Worm (Caenorhabditis elegans) whole organism, young adult: ENCODE measurements around the gene math-22.
"Not testable (repeated sequence)": the region's sequence is repeated elsewhere in the genome, so short reads cannot be mapped to it uniquely, and the experiment has no call there.

Source experiments
- C17E4.6 ChIP-seq: fragments of 200-800 bp; sonication (Bioruptor generic); IDR thresholded peaks from 2 replicates; pipeline ENCODE4 v1.3.6; 2022; ENCODE audit warnings: missing genetic modification reagents, missing genetic modification characterization, missing compliant biosample characterization
- F10E7.11 ChIP-seq: sonication (generic microtip); optimal IDR thresholded peaks from 2 replicates; lab custom pipeline; 2017; ENCODE audit warnings: mild to moderate bottlenecking, missing genetic modification characterization, moderate library complexity, missing compliant biosample characterization
- F33H1.4 ChIP-seq: fragments of 200-800 bp; sonication (Bioruptor generic); IDR thresholded peaks from 2 replicates; pipeline ENCODE4 v1.3.6; 2022; ENCODE audit warnings: missing genetic modification reagents, missing genetic modification characterization, missing compliant biosample characterization
- F39B2.1 ChIP-seq: fragments of 200-800 bp; sonication (Bioruptor generic); IDR thresholded peaks from 2 replicates; pipeline ENCODE4 v1.3.6; 2022; ENCODE audit warnings: missing genetic modification reagents, missing genetic modification characterization, missing compliant biosample characterization
- T07F8.4 ChIP-seq: sonication (generic microtip); optimal IDR thresholded peaks from 2 replicates; lab custom pipeline; 2016; ENCODE audit warnings: mild to moderate bottlenecking, missing genetic modification characterization, moderate library complexity, missing compliant biosample characterization
- Y53G8AR.9 ChIP-seq: fragments of 200-800 bp; sonication (Bioruptor generic); conservative IDR thresholded peaks from 2 replicates; pipeline ENCODE4 v1.3.6; 2022; ENCODE audit warnings: missing genetic modification reagents, missing genetic modification characterization, missing compliant biosample characterization
- atf-7 ChIP-seq: sonication (generic microtip); optimal IDR thresholded peaks from 2 replicates; lab custom pipeline; 2017; ENCODE audit warnings: mild to moderate bottlenecking, missing genetic modification characterization, missing compliant biosample characterization
- athp-1 ChIP-seq: sonication (generic microtip); optimal IDR thresholded peaks from 2 replicates; lab custom pipeline; 2017; ENCODE audit warnings: mild to moderate bottlenecking, missing genetic modification characterization, missing compliant biosample characterization
- attf-3 ChIP-seq: fragments of 200-800 bp; sonication (Bioruptor generic); conservative IDR thresholded peaks from 2 replicates; pipeline ENCODE4 v1.3.6; 2022; ENCODE audit warnings: missing genetic modification reagents, missing genetic modification characterization, missing compliant biosample characterization
- ccch-3 ChIP-seq: fragments of 200-800 bp; sonication (Bioruptor generic); optimal IDR thresholded peaks from 2 replicates; lab custom pipeline; 2018; ENCODE audit warnings: mild to moderate bottlenecking, missing genetic modification characterization, missing compliant biosample characterization
- cebp-2 ChIP-seq: fragments of 200-800 bp; sonication (Bioruptor generic); IDR thresholded peaks from 2 replicates; pipeline ENCODE4 v1.3.6; 2022; ENCODE audit warnings: missing genetic modification characterization, missing compliant biosample characterization
- ceh-58 ChIP-seq: fragments of 200-800 bp; sonication (Bioruptor generic); IDR thresholded peaks from 2 replicates; pipeline ENCODE4 v1.3.6; 2022; ENCODE audit warnings: missing genetic modification characterization, missing compliant biosample characterization
- ceh-79 ChIP-seq: sonication (generic microtip); optimal IDR thresholded peaks from 2 replicates; lab custom pipeline; 2017; ENCODE audit warnings: mild to moderate bottlenecking, missing genetic modification characterization, missing compliant biosample characterization
- die-1 ChIP-seq: sonication (generic microtip); optimal IDR thresholded peaks from 2 replicates; lab custom pipeline; 2016; ENCODE audit warnings: missing genotype, mild to moderate bottlenecking, missing genetic modification characterization, missing compliant biosample characterization
- dox-1 ChIP-seq: fragments of 200-800 bp; sonication (Bioruptor generic); IDR thresholded peaks from 2 replicates; pipeline ENCODE4 v1.3.6; 2022; ENCODE audit warnings: missing genetic modification reagents, missing genetic modification characterization, missing compliant biosample characterization
- hrde-1 ChIP-seq: sonication (generic microtip); optimal IDR thresholded peaks from 2 replicates; lab custom pipeline; 2016; ENCODE audit warnings: missing genetic modification characterization, mild to moderate bottlenecking, missing compliant biosample characterization, moderate library complexity, missing genotype, missing genetic modification reagents, borderline replicate concordance
- lin-54 ChIP-seq: fragments of 200-800 bp; sonication (Bioruptor generic); optimal IDR thresholded peaks from 2 replicates; lab custom pipeline; 2018; ENCODE audit warnings: mild to moderate bottlenecking, missing genetic modification characterization, missing compliant biosample characterization
- madf-3 ChIP-seq: fragments of 200-800 bp; sonication (Bioruptor generic); IDR thresholded peaks from 2 replicates; pipeline ENCODE4 v1.3.6; 2022; ENCODE audit warnings: missing genetic modification reagents, missing genetic modification characterization, missing compliant biosample characterization
- madf-6 ChIP-seq: fragments of 200-800 bp; sonication (Bioruptor generic); IDR thresholded peaks from 2 replicates; pipeline ENCODE4 v1.3.6; 2022; ENCODE audit warnings: missing genetic modification reagents, missing genetic modification characterization, missing compliant biosample characterization
- nhr-120 ChIP-seq: fragments of 200-800 bp; sonication (Bioruptor generic); IDR thresholded peaks from 2 replicates; pipeline ENCODE4 v1.3.6; 2022; ENCODE audit warnings: missing genetic modification characterization, missing compliant biosample characterization
- nhr-179 ChIP-seq: sonication (generic microtip); optimal IDR thresholded peaks from 2 replicates; lab custom pipeline; 2016; ENCODE audit warnings: mild to moderate bottlenecking, missing genetic modification characterization, missing compliant biosample characterization
- nhr-80 ChIP-seq: sonication (generic microtip); optimal IDR thresholded peaks from 2 replicates; lab custom pipeline; 2016; ENCODE audit warnings: missing genetic modification characterization, missing compliant biosample characterization
- pbrm-1 ChIP-seq: fragments of 200-800 bp; sonication (Bioruptor generic); IDR thresholded peaks from 2 replicates; pipeline ENCODE4 v1.3.6; 2022; ENCODE audit warnings: missing genetic modification reagents, missing genetic modification characterization, missing compliant biosample characterization
- rpc-1 ChIP-seq, 2 experiments: fragments of 150-350 bp in 1 of 2; sonication (generic microtip) in 1 of 2; optimal IDR thresholded peaks; 2 replicates each; lab custom pipeline; 2014 to 2018; ENCODE audit warnings: missing biosample characterization in 1 of 2, missing genetic modification characterization in 1 of 2, missing genetic modification reagents in 1 of 2, missing genotype in 1 of 2
- snpc-1.1 ChIP-seq: sonication (generic microtip); optimal IDR thresholded peaks from 2 replicates; lab custom pipeline; 2017; ENCODE audit warnings: missing genetic modification characterization, mild to moderate bottlenecking, missing compliant biosample characterization, antibody characterized with exemption, moderate library complexity, missing genotype, missing genetic modification reagents; ENCODE audit not compliant: insufficient read depth
- snpc-4 ChIP-seq, 5 experiments: fragments of 150-350 bp in 1 of 5; sonication (generic microtip) in 4 of 5; optimal IDR thresholded peaks; 2 replicates each; lab custom pipeline; 2014 to 2018; ENCODE audit warnings: missing genetic modification characterization in 5 of 5, missing biosample characterization in 3 of 5, antibody characterized with exemption in 2 of 5, mild to moderate bottlenecking in 2 of 5, missing compliant biosample characterization in 2 of 5, missing genotype in 2 of 5, moderate library complexity in 2 of 5, missing genetic modification reagents in 1 of 5
- ztf-18 ChIP-seq: sonication (generic microtip); optimal IDR thresholded peaks from 2 replicates; lab custom pipeline; 2016; ENCODE audit warnings: missing genotype, mild to moderate bottlenecking, missing genetic modification characterization, missing compliant biosample characterization
- ztf-22 ChIP-seq: fragments of 200-800 bp; sonication (Bioruptor generic); optimal IDR thresholded peaks from 2 replicates; lab custom pipeline; 2018; ENCODE audit warnings: mild to moderate bottlenecking, missing genetic modification characterization, moderate library complexity, missing compliant biosample characterization
- ztf-25 ChIP-seq: fragments of 200-800 bp; sonication (Bioruptor generic); IDR thresholded peaks from 2 replicates; pipeline ENCODE4 v1.3.6; 2022; ENCODE audit warnings: missing genetic modification reagents, missing genetic modification characterization, missing compliant biosample characterization
- ztf-28 ChIP-seq: fragments of 200-800 bp; sonication (Bioruptor generic); IDR thresholded peaks from 2 replicates; pipeline ENCODE4 v1.3.6; 2022; ENCODE audit warnings: missing genetic modification reagents, missing genetic modification characterization, missing compliant biosample characterization

math-22 gene

DNA sequence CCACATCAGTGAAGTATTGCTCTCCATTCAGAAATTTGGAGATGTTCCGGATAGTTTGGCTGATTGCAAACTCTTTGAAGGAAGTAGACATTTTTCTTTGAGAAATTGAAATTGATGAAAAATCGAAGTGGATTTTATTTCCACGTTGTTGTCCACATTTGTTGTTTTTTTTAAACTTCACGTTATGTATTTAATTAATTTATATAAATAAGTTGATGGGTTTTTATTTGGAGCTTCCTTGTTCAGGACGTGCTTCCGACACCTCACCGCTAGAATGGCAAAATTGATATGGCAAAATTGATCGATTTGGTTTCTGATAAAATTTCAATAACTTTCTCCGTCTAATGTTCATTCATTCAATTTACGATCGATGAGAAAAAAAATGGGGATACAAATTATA is 41.2 kb downstream of the math-22 start, which contains the start of gene math-48:
TSS of gene math-48 (minus strand) at position 101 of the 400 bp plus-strand sequence.
- TF ChIP-seq ztf-25 (no peak), madf-6 (GFP tag; lab: Robert Waterston, UW) (no peak), lin-54 (GFP tag; lab: Kevin White, UChicago) (no peak), F10E7.11 (tag; lab: Kevin White, UChicago) (no peak), madf-3 (GFP tag; lab: Robert Waterston, UW) (no peak), attf-3 (GFP tag; lab: Robert Waterston, UW) (no peak), athp-1 (tag; lab: Kevin White, UChicago) (no peak), nhr-179 (no peak), ztf-18 (tag; lab: Kevin White, UChicago) (no peak), F33H1.4 (GFP tag; lab: Robert Waterston, UW) (no peak), cebp-2 (GFP tag; lab: Robert Waterston, UW) (no peak), nhr-120 (no peak), rpc-1 (optimal IDR thresholded peaks at IDR 0.05; lab: Kevin White, UChicago) (no peak), rpc-1 (tag; optimal IDR thresholded peaks at IDR 0.05; lab: Kevin White, UChicago) (no peak), snpc-4 (GFP tag; optimal IDR thresholded peaks at IDR 0.05; lab: Kevin White, UChicago) (no peak), snpc-4 (tag; optimal IDR thresholded peaks at IDR 0.05; lab: Kevin White, UChicago) (no peak), snpc-1.1 (tag; lab: Kevin White, UChicago) (no peak), hrde-1 (no peak), ceh-79 (tag; lab: Kevin White, UChicago) (no peak), C17E4.6 (GFP tag; lab: Robert Waterston, UW) (no peak)

DNA sequence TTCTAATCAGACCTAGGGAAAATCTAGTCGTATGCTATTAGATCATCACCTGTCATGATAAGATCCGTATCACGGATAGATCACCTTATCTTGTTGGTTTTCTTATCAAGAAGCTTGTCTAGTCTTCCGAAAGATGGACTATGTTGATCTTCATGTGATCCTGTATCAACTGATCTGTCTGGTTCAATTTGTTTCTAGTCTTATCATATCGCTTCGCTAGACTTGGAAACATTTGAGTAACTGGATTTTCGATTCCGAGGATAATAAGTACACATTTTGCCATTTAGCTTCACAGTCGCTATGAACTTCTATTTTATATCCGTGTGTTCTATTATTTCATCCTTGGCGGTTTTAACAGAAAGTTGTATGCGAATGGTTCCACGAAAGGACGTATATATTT is 43.2 kb downstream of the math-22 start, which contains the start of gene ZK250.2:
TSS of gene ZK250.2 (plus strand) at position 301 of the 400 bp plus-strand sequence.
- TF ChIP-seq F39B2.1 (GFP tag; lab: Robert Waterston, UW); T07F8.4; pbrm-1: not testable (repeated sequence)
- TF ChIP-seq, all 124 proteins: peak for 0; not testable (repeated sequence) for 124

DNA sequence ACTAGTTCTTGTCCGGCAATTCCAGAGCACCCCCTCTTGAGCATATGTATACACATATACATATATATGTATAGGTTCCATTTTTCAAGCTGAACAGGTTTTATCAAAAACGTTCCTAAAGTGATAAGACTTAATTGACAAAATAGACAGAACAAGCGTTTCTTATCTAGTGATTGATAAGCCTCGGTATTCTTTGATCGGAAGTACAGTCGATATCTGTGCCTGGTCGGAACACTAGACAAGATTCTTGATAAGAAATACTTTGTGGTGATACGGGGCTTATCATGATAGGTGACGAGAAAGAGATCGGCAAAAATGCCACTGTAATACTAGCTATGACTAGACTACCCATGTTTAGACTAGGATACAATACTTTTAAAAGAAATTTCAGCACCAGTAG is 43.9 kb downstream of the math-22 start:
- peak; percentile 24 for TF ChIP-seq atf-7
- peak; percentile 73 for TF ChIP-seq nhr-80 (tag; lab: Kevin White, UChicago)
- TF ChIP-seq dox-1 (GFP tag; lab: Robert Waterston, UW): peak; percentile 57
- 0 out of 2 replicates have a peak, but pooled peaks have one; percentile 52 for TF ChIP-seq Y53G8AR.9 (GFP tag; lab: Robert Waterston, UW)
- TF ChIP-seq nhr-179: no peak
- TF ChIP-seq ccch-3 (GFP tag; lab: Kevin White, UChicago): no peak
- TF ChIP-seq ceh-58 (GFP tag; lab: Robert Waterston, UW): no peak
- TF ChIP-seq, all 124 proteins: peak for 4

DNA sequence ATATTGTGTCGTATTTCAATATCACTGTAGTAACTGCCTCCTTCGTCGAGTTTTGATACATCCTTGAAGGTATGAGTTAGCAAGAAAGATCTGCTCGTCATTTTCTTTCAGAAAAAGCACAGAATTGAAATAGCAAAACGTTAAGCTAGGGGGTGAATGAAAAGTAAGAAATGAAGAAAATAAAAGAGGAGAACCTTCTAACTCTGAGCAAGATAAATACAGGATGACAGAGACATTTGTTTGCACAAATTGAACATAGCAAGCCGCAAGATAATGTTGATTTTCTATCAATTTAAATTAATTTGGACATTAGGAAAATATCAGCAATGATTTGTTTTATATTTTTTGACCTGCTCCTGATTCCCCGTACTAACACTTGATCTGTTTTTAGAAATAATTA is 50.4 kb downstream of the math-22 start, which contains the start of gene math-49:
TSS of gene math-49 (minus strand) at position 101 of the 400 bp plus-strand sequence.
- not testable (repeated sequence) for TF ChIP-seq ztf-28 (GFP tag; lab: Robert Waterston, UW); die-1; ztf-22 (GFP tag; lab: Kevin White, UChicago)
